Worm (Caenorhabditis elegans): ENCODE results near the gene srv-32.

DNA sequence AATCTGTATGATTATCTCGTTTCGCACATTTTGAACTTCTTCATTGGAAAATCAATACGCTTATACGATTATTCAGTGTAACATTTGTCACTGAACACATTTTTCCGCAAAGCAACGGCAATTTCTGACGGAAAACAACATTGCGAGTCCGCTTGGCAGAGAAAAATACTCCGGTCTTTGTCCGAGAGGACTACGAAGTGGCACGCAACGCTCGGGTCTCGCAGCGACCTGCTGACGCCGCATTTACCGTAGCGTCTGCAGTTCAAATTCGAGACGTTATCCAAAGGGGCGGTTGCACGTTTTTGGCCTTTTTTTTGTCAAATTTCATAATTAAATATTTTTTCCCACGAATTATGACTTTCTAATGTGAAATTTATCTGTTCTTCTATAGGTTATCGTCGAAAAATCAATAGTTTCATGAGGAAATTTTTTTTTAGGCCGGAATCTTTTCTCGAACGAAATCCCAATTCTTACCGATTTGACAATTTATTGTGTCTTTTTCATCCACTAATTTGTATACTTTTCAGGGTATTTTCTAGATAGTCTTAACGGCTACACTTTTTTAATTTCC, 41.7 kb upstream of the srv-32 start, which contains the start of gene sqd-1:
- TF ChIP-seq ama-1 (optimal IDR thresholded peaks at IDR 0.05) (no peak), pes-1 (GFP tag; IDR thresholded peaks at IDR 0.05) (peak; percentile 54; the same call in 1 of the 2 replicates), ets-7 (tag; optimal IDR thresholded peaks at IDR 0.05) (no peak), ceh-13 (GFP tag; optimal IDR thresholded peaks at IDR 0.05) (no peak), scrt-1 (GFP tag; IDR thresholded peaks at IDR 0.05) (no peak), hmbx-1 (tag; optimal IDR thresholded peaks at IDR 0.05) (no peak), aly-1 (tag; optimal IDR thresholded peaks at IDR 0.05) (no peak), hnd-1 (tag; optimal IDR thresholded peaks at IDR 0.05) (no peak), flt-1 (GFP tag; IDR thresholded peaks at IDR 0.05) (peak; percentile 63; the same call in 1 of the 2 replicates), tbx-11 (GFP tag; IDR thresholded peaks at IDR 0.05) (peak; percentile 49; the same call in 1 of the 2 replicates), ceh-36 (tag; optimal IDR thresholded peaks at IDR 0.05) (no peak), F13C5.2 (tag; optimal IDR thresholded peaks at IDR 0.05) (peak; percentile 80)

Measured in whole organism, early embryonic.